Worm (Caenorhabditis elegans): Measurements from ENCODE around the gene htz-1.

htz-1 gene

ce11 chrIV:4407055-4407461 is 39.0 kb upstream of the htz-1 start (continued):
- TF ChIP-seq mdl-1 (tag; optimal IDR thresholded peaks at IDR 0.05): peak in 1 of 2 experiments; percentile 42
- peak; percentile 8 for TF ChIP-seq lin-13 (GFP tag; optimal IDR thresholded peaks at IDR 0.05)
- TF ChIP-seq F49E8.2 (tag; optimal IDR thresholded peaks at IDR 0.05; ENCODE audit: borderline replicate concordance): no peak
- TF ChIP-seq ctbp-1 (GFP tag; IDR thresholded peaks at IDR 0.05): no peak
- peak; percentile 89 for TF ChIP-seq hlh-11 (tag; optimal IDR thresholded peaks at IDR 0.05)
- TF ChIP-seq nhr-76 (tag; optimal IDR thresholded peaks at IDR 0.05): no peak
- TF ChIP-seq nhr-102 (tag; optimal IDR thresholded peaks at IDR 0.05): no peak
- TF ChIP-seq Y75B8A.6 (GFP tag; IDR thresholded peaks at IDR 0.05): no peak
- TF ChIP-seq tra-1 (GFP tag; IDR thresholded peaks at IDR 0.05): no peak
- TF ChIP-seq ceh-44 (GFP tag; IDR thresholded peaks at IDR 0.05): no peak
- TF ChIP-seq ceh-20 (GFP tag; IDR thresholded peaks at IDR 0.05): no peak
- TF ChIP-seq ZK546.5 (tag; optimal IDR thresholded peaks at IDR 0.05): no peak
- no peak for TF ChIP-seq saeg-2 (GFP tag; IDR thresholded peaks at IDR 0.05)
- no peak for TF ChIP-seq mxl-2 (GFP tag; conservative IDR thresholded peaks at IDR 0.05)
- peak; percentile 23; the same call in 1 of the 2 replicates for TF ChIP-seq T26A8.4 (GFP tag; IDR thresholded peaks at IDR 0.05)
- TF ChIP-seq nhr-77 (tag; optimal IDR thresholded peaks at IDR 0.05): peak; percentile 55
- TF ChIP-seq set-16 (GFP tag; IDR thresholded peaks at IDR 0.05): peak; percentile 87
- TF ChIP-seq unc-130 (GFP tag; optimal IDR thresholded peaks at IDR 0.05): no peak
- TF ChIP-seq madf-9 (GFP tag; conservative IDR thresholded peaks at IDR 0.05): no peak
- peak; percentile 96 for TF ChIP-seq aha-1 (tag)
- no peak for TF ChIP-seq daf-8 (GFP tag; IDR thresholded peaks at IDR 0.05)
- TF ChIP-seq R02D3.7 (tag; optimal IDR thresholded peaks at IDR 0.05): no peak
- TF ChIP-seq lin-38 (GFP tag; IDR thresholded peaks at IDR 0.05): peak; percentile 50
- no peak for TF ChIP-seq dpl-1 (GFP tag; optimal IDR thresholded peaks at IDR 0.05)
- no peak for TF ChIP-seq aly-2 (tag; optimal IDR thresholded peaks at IDR 0.05)
- no peak for TF ChIP-seq F44E2.7 (GFP tag; IDR thresholded peaks at IDR 0.05)
- TF ChIP-seq dmd-6 (GFP tag; IDR thresholded peaks at IDR 0.05): peak; percentile 68
- TF ChIP-seq lsy-2 (tag; optimal IDR thresholded peaks at IDR 0.05): peak in 1 of 2 experiments; percentile 53
- TF ChIP-seq unc-62 (GFP tag; optimal IDR thresholded peaks at IDR 0.05 in 1 of 2): peak in 1 of 2 experiments; percentile 72
- TF ChIP-seq unc-62 (tag; optimal IDR thresholded peaks at IDR 0.05): no peak
- peak; percentile 25 for TF ChIP-seq nhr-10 (tag; optimal IDR thresholded peaks at IDR 0.05)
- peak; percentile 4 for TF ChIP-seq nhr-11 (tag; optimal IDR thresholded peaks at IDR 0.05)
- TF ChIP-seq daf-16 (GFP tag; optimal IDR thresholded peaks at IDR 0.05): no peak
- TF ChIP-seq daf-16 (tag; optimal IDR thresholded peaks at IDR 0.05): peak; percentile 92
- no peak for TF ChIP-seq ZK337.2 (GFP tag; IDR thresholded peaks at IDR 0.05)
- TF ChIP-seq fkh-10 (GFP tag; optimal IDR thresholded peaks at IDR 0.05): no peak
- peak; percentile 39; the same call in 1 of the 2 replicates for TF ChIP-seq nhr-42 (GFP tag; IDR thresholded peaks at IDR 0.05)
- TF ChIP-seq daf-12 (tag; optimal IDR thresholded peaks at IDR 0.05): no peak
- peak; percentile 37 for TF ChIP-seq nhr-28 (tag; optimal IDR thresholded peaks at IDR 0.05)
- no peak for TF ChIP-seq nhr-237 (tag; optimal IDR thresholded peaks at IDR 0.05)
- no peak for TF ChIP-seq fos-1 (tag; optimal IDR thresholded peaks at IDR 0.05)
- no peak for TF ChIP-seq attf-4 (tag; optimal IDR thresholded peaks at IDR 0.05)
- TF ChIP-seq zip-11 (GFP tag; IDR thresholded peaks at IDR 0.05): no peak
- no peak for TF ChIP-seq ces-1 (GFP tag; optimal IDR thresholded peaks at IDR 0.05)
- no peak for TF ChIP-seq Y105C5A.15 (GFP tag; IDR thresholded peaks at IDR 0.05)
- no peak for TF ChIP-seq ztf-7 (tag; optimal IDR thresholded peaks at IDR 0.05)
- TF ChIP-seq pqm-1 (tag; optimal IDR thresholded peaks at IDR 0.05): peak; percentile 49
- TF ChIP-seq rbr-2 (tag; optimal IDR thresholded peaks at IDR 0.05): no peak

Measured in whole organism, L4 larva.